Worm (Caenorhabditis elegans): ENCODE results near the gene C26D10.3.

ce11 chrII:8344803-8345202 is 19.6 kb downstream of the C26D10.3 start:
- TF ChIP-seq mes-4 (tag; optimal IDR thresholded peaks at IDR 0.05) (no peak), lag-1 (GFP tag; IDR thresholded peaks at IDR 0.05) (no peak), nfya-1 (tag; optimal IDR thresholded peaks at IDR 0.05; ENCODE audit: borderline replicate concordance, insufficient read depth) (no peak), gei-17 (GFP tag; optimal IDR thresholded peaks at IDR 0.05) (no peak), snpc-4 (GFP tag; optimal IDR thresholded peaks at IDR 0.05) (no peak), snpc-4 (tag; optimal IDR thresholded peaks at IDR 0.05) (no peak), B0336.3 (GFP tag; IDR thresholded peaks at IDR 0.05) (no peak), ama-1 (optimal IDR thresholded peaks at IDR 0.05) (no peak), ama-1 (GFP tag; optimal IDR thresholded peaks at IDR 0.05) (no peak), sdz-38 (tag; optimal IDR thresholded peaks at IDR 0.05) (no peak)

All from whole organism, young adult.